Worm (Caenorhabditis elegans): ENCODE data around the gene ntr-2.
"Not testable (repeated sequence)": the region's sequence is repeated elsewhere in the genome, so short reads cannot be mapped to it uniquely, and the experiment has no call there.

ntr-2 gene

DNA sequence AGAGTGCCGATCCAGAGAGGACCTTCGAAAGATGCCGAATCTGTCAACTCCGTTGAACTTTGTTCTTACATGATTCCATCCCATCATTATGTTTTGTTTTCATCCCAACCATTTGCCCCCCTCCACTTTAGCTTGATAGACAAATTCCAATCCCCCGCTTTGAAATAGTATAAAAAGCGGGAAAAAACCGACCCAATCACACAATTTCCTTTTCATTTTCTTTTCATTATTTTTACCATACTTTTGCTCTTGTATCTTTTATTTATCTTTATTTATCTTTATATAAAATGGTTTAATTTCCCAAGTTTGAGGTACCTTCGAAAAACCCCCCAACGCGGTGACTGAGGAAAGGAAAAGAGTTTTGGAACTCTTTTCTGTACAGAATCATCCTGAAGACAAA, 37.8 kb upstream of the ntr-2 start, which contains the start of gene F20D1.22:
F20D1.22 (plus strand) TSS at position 301 of the 400 bp plus-strand sequence.
- TF ChIP-seq nhr-90 (tag; optimal IDR thresholded peaks at IDR 0.05; ENCODE audit: poor library complexity); nhr-76 (tag; optimal IDR thresholded peaks at IDR 0.05); xbp-1 (tag; optimal IDR thresholded peaks at IDR 0.05): not testable (repeated sequence)

DNA sequence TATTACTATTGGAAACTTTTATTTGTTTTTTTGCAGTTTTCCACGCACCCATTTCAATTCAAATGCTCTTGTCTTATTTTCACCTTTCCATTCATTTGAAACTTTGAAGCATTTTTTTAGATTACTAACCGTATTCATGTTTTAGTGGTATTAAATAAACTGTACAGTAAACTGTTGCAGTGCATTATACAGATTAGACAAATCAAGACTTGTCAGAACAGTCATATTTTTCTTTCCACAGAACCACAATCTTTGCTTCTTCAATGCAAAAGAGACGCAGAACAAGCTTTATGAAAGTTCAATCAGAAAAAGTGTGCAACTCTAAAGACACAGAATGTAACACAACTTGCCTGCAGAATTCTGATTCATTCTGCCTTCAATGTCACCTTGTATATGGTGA, 37.0 kb upstream of the ntr-2 start, which contains the start of gene F45B8.5:
F45B8.5 (plus strand) TSS at position 301 of the 400 bp plus-strand sequence.
- TF ChIP-seq mab-9 (GFP tag; IDR thresholded peaks at IDR 0.05) (no peak), aly-2 (tag; optimal IDR thresholded peaks at IDR 0.05) (no peak), hlh-4 (tag; optimal IDR thresholded peaks at IDR 0.05) (no peak), mef-2 (tag; optimal IDR thresholded peaks at IDR 0.05) (no peak)

DNA sequence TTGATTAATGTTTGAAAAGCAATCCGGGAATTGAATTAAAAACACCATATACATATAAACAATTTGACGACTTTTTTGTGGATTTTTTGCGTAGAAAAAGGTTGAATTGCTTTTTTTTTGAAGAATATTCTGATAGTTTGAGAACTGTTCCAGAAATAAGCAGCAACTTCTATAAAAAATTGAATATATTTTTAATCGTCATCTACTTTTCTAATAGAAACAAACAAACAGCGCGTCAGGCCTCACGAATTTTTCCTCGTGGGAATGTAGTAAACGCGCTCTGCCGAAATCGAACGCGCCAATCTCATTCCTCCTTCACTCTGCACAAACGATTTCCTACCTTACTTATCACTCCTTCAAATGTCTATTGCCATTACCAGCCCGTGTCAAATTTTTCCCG, 35.5 kb upstream of the ntr-2 start, which contains the start of gene rgs-11:
rgs-11 (plus strand) TSS at position 301 of the 400 bp plus-strand sequence.
- TF ChIP-seq blmp-1 (tag; optimal IDR thresholded peaks at IDR 0.05) = no peak
- no peak for TF ChIP-seq ces-1 (GFP tag; optimal IDR thresholded peaks at IDR 0.05)
- no peak for TF ChIP-seq jun-1 (tag; optimal IDR thresholded peaks at IDR 0.05)
- no peak for TF ChIP-seq unc-86 (tag; optimal IDR thresholded peaks at IDR 0.05)
- TF ChIP-seq pax-3 (tag; optimal IDR thresholded peaks at IDR 0.05) = no peak
- TF ChIP-seq nhr-28 (tag; optimal IDR thresholded peaks at IDR 0.05) = no peak
- no peak for TF ChIP-seq ceh-90 (tag; optimal IDR thresholded peaks at IDR 0.05)
- no peak for TF ChIP-seq elt-2 (tag; optimal IDR thresholded peaks at IDR 0.05)
- no peak for TF ChIP-seq swsn-7 (tag; optimal IDR thresholded peaks at IDR 0.05)
- no peak for TF ChIP-seq grh-1 (GFP tag; IDR thresholded peaks at IDR 0.05)
- no peak for TF ChIP-seq nhr-77 (tag; optimal IDR thresholded peaks at IDR 0.05)
- TF ChIP-seq mef-2 (tag; optimal IDR thresholded peaks at IDR 0.05) = no peak
- TF ChIP-seq dpl-1 (GFP tag; optimal IDR thresholded peaks at IDR 0.05) = no peak
- no peak for TF ChIP-seq unc-62 (GFP tag; optimal IDR thresholded peaks at IDR 0.05)
- TF ChIP-seq nhr-12 (tag; optimal IDR thresholded peaks at IDR 0.05) = no peak
- TF ChIP-seq unc-98 (GFP tag; IDR thresholded peaks at IDR 0.05) = no peak
- no peak for TF ChIP-seq pag-3 (tag; optimal IDR thresholded peaks at IDR 0.05; ENCODE audit: borderline replicate concordance, insufficient read depth)

DNA sequence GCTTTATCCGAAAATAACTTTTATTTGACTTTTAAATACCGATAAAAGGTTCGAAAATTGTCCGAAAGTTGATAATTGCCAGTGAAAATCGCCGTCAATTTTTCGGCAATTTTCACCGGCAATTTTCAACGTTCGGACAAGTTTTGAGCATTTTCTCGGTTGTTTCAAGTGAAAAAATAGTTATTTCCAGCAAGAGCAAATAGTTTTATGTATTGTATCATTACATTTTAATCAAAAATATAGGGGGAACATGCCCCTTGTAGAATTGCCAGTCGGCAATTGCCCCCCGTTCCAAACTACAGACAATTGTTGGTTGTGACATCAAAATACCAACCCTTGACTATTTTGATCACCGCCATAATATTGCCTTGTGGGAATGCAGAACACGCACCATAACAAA, 33.7 kb upstream of the ntr-2 start, which contains the start of gene rgs-10:
rgs-10 (plus strand) TSS at position 301 of the 400 bp plus-strand sequence.
- TF ChIP-seq efl-1 (optimal IDR thresholded peaks at IDR 0.05) (no peak), efl-1 (GFP tag; optimal IDR thresholded peaks at IDR 0.05 in 1 of 2) (peak in 1 of 2 experiments; percentile 39), vab-15 (tag; optimal IDR thresholded peaks at IDR 0.05) (no peak)

DNA sequence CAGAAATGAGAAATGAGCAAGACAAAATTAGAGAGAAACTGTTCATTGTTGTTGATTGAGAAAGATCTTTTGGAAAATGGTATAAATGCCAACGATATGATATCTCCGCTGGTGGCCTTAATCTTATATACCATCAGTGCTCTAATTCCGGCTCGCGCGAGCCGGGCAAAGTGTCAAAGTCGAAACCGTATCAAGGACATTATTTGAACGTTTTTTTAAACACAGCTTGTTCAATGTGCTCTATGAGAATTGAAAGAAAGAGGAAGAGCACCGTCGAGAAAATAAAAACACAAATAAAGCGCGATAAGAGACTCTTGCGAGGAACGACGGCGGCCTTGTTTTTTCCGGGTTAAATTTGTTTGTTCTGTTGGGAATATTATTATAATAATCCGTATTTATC, 32.7 kb upstream of the ntr-2 start, which contains the start of gene idpp-3:
idpp-3 (minus strand) TSS at position 101 of the 400 bp plus-strand sequence.
- TF ChIP-seq nhr-20 (tag; optimal IDR thresholded peaks at IDR 0.05) (no peak), efl-1 (optimal IDR thresholded peaks at IDR 0.05) (no peak), efl-1 (GFP tag; optimal IDR thresholded peaks at IDR 0.05 in 1 of 2) (peak in 1 of 2 experiments; percentile 84), ceh-63 (GFP tag; optimal IDR thresholded peaks at IDR 0.05) (no peak)

DNA sequence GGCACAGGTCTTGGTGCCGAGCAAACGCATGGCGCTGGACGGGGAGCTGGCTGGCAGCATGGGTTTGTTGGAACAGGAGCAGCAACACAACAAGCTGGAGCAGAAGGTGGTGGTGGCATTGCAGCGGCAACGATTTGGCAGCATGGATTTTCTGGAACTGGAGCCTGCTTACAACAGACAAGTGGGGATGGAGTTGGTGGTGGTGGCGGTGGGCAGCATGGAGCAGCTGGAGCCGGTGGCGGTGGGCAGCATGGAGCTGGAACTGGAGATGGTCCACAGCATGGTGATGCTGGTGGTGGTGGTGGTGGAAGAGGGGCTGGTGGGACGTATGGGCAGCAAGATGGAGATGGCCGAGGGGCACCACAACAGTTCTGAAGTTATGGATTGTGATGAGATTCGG, 32.1 kb upstream of the ntr-2 start:
- TF ChIP-seq rnt-1 (tag; optimal IDR thresholded peaks at IDR 0.05) (no peak), grh-1 (GFP tag; IDR thresholded peaks at IDR 0.05) (no peak), unc-62 (GFP tag; optimal IDR thresholded peaks at IDR 0.05) (no peak), lsy-2 (tag; optimal IDR thresholded peaks at IDR 0.05) (no peak), Y116A8C.19 (tag; optimal IDR thresholded peaks at IDR 0.05; ENCODE audit: borderline replicate concordance) (no peak), unc-98 (GFP tag; IDR thresholded peaks at IDR 0.05) (no peak), ama-1 (optimal IDR thresholded peaks at IDR 0.05) (no peak), snpc-4 (tag; optimal IDR thresholded peaks at IDR 0.05) (no peak), lin-35 (GFP tag; optimal IDR thresholded peaks at IDR 0.05) (no peak), fkh-4 (tag; optimal IDR thresholded peaks at IDR 0.05; ENCODE audit: borderline replicate concordance) (no peak), ceh-63 (GFP tag; optimal IDR thresholded peaks at IDR 0.05) (no peak), skn-1 (tag; optimal IDR thresholded peaks at IDR 0.05) (no peak), nhr-84 (tag; optimal IDR thresholded peaks at IDR 0.05) (no peak), nhr-28 (tag; optimal IDR thresholded peaks at IDR 0.05) (no peak), efl-1 (optimal IDR thresholded peaks at IDR 0.05) (no peak), efl-1 (GFP tag; optimal IDR thresholded peaks at IDR 0.05 in 1 of 2) (no peak), fkh-10 (GFP tag; optimal IDR thresholded peaks at IDR 0.05) (no peak), swsn-7 (tag; optimal IDR thresholded peaks at IDR 0.05) (no peak), efl-3 (GFP tag; optimal IDR thresholded peaks at IDR 0.05) (no peak)
